Fruit fly (Drosophila melanogaster): ENCODE data around the gene CG33912.
A peak's percentile ranks its signal among the peaks of the same experiment; 100 is the strongest.

Gene CG33912

dm6 chr3L:20784812-20785671, 29.6 kb upstream of the CG33912 start (continued):
- no peak for TF ChIP-seq CG12942 (GFP tag; optimal IDR thresholded peaks at IDR 0.05)
- TF ChIP-seq D (optimal IDR thresholded peaks at IDR 0.05): no peak
- TF ChIP-seq D (GFP tag; optimal IDR thresholded peaks at IDR 0.05): peak; percentile 41
- TF ChIP-seq twi (tag; optimal IDR thresholded peaks at IDR 0.05): no peak
- TF ChIP-seq Hmr (GFP tag; optimal IDR thresholded peaks at IDR 0.05): peak; percentile 58
- peak; percentile 8 for TF ChIP-seq stwl (tag; optimal IDR thresholded peaks at IDR 0.05)
- TF ChIP-seq CG9437 (GFP tag; optimal IDR thresholded peaks at IDR 0.05): peak; percentile 47
- peak; percentile 9 for TF ChIP-seq Antp (GFP tag; optimal IDR thresholded peaks at IDR 0.05)
- TF ChIP-seq shn (GFP tag; optimal IDR thresholded peaks at IDR 0.05): no peak
- no peak for TF ChIP-seq jing (GFP tag; optimal IDR thresholded peaks at IDR 0.05)
- TF ChIP-seq Dfd (GFP tag; optimal IDR thresholded peaks at IDR 0.05): no peak
- peak; percentile 30 to 46 for TF ChIP-seq dpn (GFP tag; optimal IDR thresholded peaks at IDR 0.05)
- no peak for TF ChIP-seq CG6175 (GFP tag; IDR thresholded peaks at IDR 0.05)
- TF ChIP-seq CG18262 (tag; optimal IDR thresholded peaks at IDR 0.05): peak; percentile 67
- TF ChIP-seq CG4404 (GFP tag; IDR thresholded peaks at IDR 0.05): no peak
- TF ChIP-seq sug (tag; optimal IDR thresholded peaks at IDR 0.05): peak; percentile 73
- no peak for TF ChIP-seq Ets97D (GFP tag; optimal IDR thresholded peaks at IDR 0.05)
- peak; percentile 49 for TF ChIP-seq CG15601 (tag; optimal IDR thresholded peaks at IDR 0.05)
- no peak for TF ChIP-seq C15 (GFP tag; IDR thresholded peaks at IDR 0.05)
- 0 out of 4 replicates have a peak, but pooled peaks have one; percentile 39 for TF ChIP-seq Gug (GFP tag; IDR thresholded peaks at IDR 0.05)
- no peak for TF ChIP-seq repo (GFP tag; optimal IDR thresholded peaks at IDR 0.05)
- peak; percentile 50 for TF ChIP-seq CG13424 (tag; optimal IDR thresholded peaks at IDR 0.05)
- TF ChIP-seq gem (tag; optimal IDR thresholded peaks at IDR 0.05): peak; percentile 58
- TF ChIP-seq lbe (GFP tag; optimal IDR thresholded peaks at IDR 0.05): peak; percentile 4
- no peak for TF ChIP-seq cato (GFP tag; optimal IDR thresholded peaks at IDR 0.05; ENCODE audit: borderline replicate concordance)
- peak; percentile 40 for TF ChIP-seq grau (tag; optimal IDR thresholded peaks at IDR 0.05)
- no peak for TF ChIP-seq Dip2 (GFP tag; IDR thresholded peaks at IDR 0.05)
- no peak for TF ChIP-seq abd-A (tag; optimal IDR thresholded peaks at IDR 0.05)
- no peak for TF ChIP-seq ssp (GFP tag; IDR thresholded peaks at IDR 0.05)
- TF ChIP-seq Hr39 (optimal IDR thresholded peaks at IDR 0.05): no peak
- peak; percentile 22 for TF ChIP-seq ATbp (GFP tag; optimal IDR thresholded peaks at IDR 0.05)
- no peak for TF ChIP-seq CG14050 (GFP tag; IDR thresholded peaks at IDR 0.05)
- TF ChIP-seq fu2 (GFP tag; optimal IDR thresholded peaks at IDR 0.05): no peak
- TF ChIP-seq al (GFP tag; IDR thresholded peaks at IDR 0.05): no peak
- no peak; the same call in 2 of the 3 replicates for TF ChIP-seq tgo (GFP tag; IDR thresholded peaks at IDR 0.05)
- no peak for TF ChIP-seq ken (GFP tag; IDR thresholded peaks at IDR 0.05)
- TF ChIP-seq wor (GFP tag; IDR thresholded peaks at IDR 0.05): no peak
- TF ChIP-seq fd102C (GFP tag; optimal IDR thresholded peaks at IDR 0.05): peak; percentile 7
- no peak for TF ChIP-seq CG4730 (GFP tag; IDR thresholded peaks at IDR 0.05)
- peak; percentile 42 for TF ChIP-seq her (GFP tag; optimal IDR thresholded peaks at IDR 0.05)
- peak; percentile 27 for TF ChIP-seq CG17829 (tag; optimal IDR thresholded peaks at IDR 0.05)
- peak; percentile 19 for TF ChIP-seq dm (GFP tag; optimal IDR thresholded peaks at IDR 0.05)
- TF ChIP-seq CG2120 (GFP tag; optimal IDR thresholded peaks at IDR 0.05): peak; percentile 51
- TF ChIP-seq gsb (GFP tag; IDR thresholded peaks at IDR 0.05): no peak
- peak; percentile 41 for TF ChIP-seq CG33557 (GFP tag; optimal IDR thresholded peaks at IDR 0.05)
- TF ChIP-seq crp (GFP tag; optimal IDR thresholded peaks at IDR 0.05): no peak
- TF ChIP-seq cad (GFP tag; optimal IDR thresholded peaks at IDR 0.05): peak; percentile 19
- TF ChIP-seq CG16813 (GFP tag; IDR thresholded peaks at IDR 0.05; ENCODE audit: partially characterized antibody): peak; percentile 23; the same call in 1 of the 3 replicates
- TF ChIP-seq run (tag; optimal IDR thresholded peaks at IDR 0.05): no peak
- TF ChIP-seq CG11456 (GFP tag; IDR thresholded peaks at IDR 0.05): no peak

Data from whole organism, embryonic.